Worm (Caenorhabditis elegans): ENCODE data around the gene nhr-262.

DNA sequence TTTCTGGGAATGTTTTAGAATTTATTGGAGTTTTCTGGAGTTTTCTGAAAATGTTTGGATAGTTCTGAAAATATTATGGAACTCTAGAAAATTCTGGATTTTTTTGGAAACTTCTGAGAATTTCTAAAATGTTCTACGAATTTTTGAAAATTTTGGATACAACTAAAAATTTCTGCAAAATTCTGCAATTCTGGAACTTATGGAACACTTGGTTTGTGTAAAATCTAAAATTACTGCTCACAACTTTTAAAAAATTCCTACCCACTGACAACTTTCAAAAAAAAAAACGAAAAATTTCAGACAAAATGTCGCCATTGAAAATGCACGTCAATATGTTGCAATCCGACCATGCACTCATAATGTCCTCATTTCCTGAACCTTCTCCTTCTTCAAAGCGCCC lies at the start of gene nhr-262:
- no peak for TF ChIP-seq scrt-1 (GFP tag; IDR thresholded peaks at IDR 0.05)
- no peak for TF ChIP-seq ama-1 (optimal IDR thresholded peaks at IDR 0.05)
- no peak for TF ChIP-seq tbx-37 (GFP tag; conservative IDR thresholded peaks at IDR 0.05)
- TF ChIP-seq hnd-1 (tag; optimal IDR thresholded peaks at IDR 0.05), result no peak
- no peak for TF ChIP-seq F13C5.2 (tag; optimal IDR thresholded peaks at IDR 0.05)
- TF ChIP-seq flt-1 (GFP tag; IDR thresholded peaks at IDR 0.05), result no peak
- no peak for TF ChIP-seq sea-1 (GFP tag; conservative IDR thresholded peaks at IDR 0.05)
- no peak for TF ChIP-seq hmg-4 (GFP tag; optimal IDR thresholded peaks at IDR 0.05)
- TF ChIP-seq B0310.2 (tag; optimal IDR thresholded peaks at IDR 0.05), result no peak
- no peak for TF ChIP-seq pes-1 (GFP tag; IDR thresholded peaks at IDR 0.05)
- no peak for TF ChIP-seq ceh-13 (GFP tag; optimal IDR thresholded peaks at IDR 0.05)

Measured in whole organism, early embryonic.